Worm (Caenorhabditis elegans): ENCODE data around the gene rpl-3.

rpl-3 gene

DNA sequence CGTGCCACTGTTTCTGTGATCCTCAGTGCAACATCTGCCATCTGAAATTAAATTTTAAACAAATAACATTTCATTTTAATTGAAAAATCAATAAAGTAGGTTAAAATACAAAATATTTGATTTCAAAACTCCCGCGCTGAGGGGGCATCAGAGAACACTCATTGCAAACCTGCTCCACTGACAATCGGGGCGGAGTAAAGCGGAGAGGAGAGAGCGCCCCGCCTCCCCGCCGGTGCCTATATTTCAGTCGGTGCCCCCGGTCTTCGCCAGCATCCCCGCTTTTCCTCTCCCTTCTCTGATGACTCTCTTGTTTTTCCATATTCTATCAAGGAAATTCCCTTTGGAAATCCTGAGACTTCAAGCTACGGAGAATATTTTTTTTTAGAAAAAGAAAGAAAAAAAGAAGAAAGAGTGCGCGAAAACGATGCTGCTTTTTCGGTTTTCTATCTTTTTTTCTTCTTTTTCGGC, 4.7 kb upstream of the rpl-3 start, which contains the start of gene brc-1 (continued):
- TF ChIP-seq dmd-9 (GFP tag; IDR thresholded peaks at IDR 0.05) (peak; percentile 75), hmg-1.1 (GFP tag; IDR thresholded peaks at IDR 0.05) (peak; percentile 85), nhr-111 (GFP tag; optimal IDR thresholded peaks at IDR 0.05) (no peak), lsy-2 (tag; optimal IDR thresholded peaks at IDR 0.05) (peak; percentile 82 to 96), Y48G9A.11 (GFP tag; IDR thresholded peaks at IDR 0.05) (no peak), Y5F2A.4 (GFP tag; optimal IDR thresholded peaks at IDR 0.05) (no peak), unc-130 (GFP tag; optimal IDR thresholded peaks at IDR 0.05) (no peak), lir-3 (tag; optimal IDR thresholded peaks at IDR 0.05) (no peak), nhr-41 (GFP tag; IDR thresholded peaks at IDR 0.05) (no peak), F44E2.7 (GFP tag; IDR thresholded peaks at IDR 0.05) (no peak)

DNA sequence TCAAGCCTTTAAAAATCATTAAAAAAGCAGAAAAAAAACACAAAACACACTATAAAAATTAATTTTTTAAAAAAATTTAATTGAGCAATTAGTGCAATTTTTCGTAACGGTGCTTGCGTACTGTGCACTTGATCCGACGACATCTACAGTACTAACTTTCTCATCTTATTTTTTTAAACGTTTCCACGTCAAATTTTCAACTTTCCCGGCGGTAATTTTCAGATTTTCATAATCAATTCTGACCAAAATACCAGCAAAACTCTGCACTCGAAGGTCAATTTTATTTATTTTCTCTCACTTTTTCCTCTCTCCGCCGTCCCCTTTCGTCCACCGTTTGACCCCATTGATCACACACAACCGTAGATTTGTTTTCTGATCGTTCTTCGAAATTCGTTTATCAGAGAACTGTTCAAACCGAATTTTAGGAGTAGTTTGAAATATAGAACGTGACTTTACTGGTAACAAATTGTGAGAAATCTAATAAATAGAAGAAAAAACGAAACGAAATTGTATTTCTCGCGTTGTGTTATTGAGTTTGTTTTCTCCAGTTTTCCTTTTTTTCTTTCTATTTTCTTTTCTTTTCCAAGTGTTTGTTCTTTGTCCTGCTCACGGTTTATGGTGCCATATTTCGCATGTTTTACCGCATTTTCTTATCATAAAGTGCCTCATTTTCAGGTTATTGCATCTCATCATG, 3.7 kb upstream of the rpl-3 start, which contains the start of gene acs-19:
Gene acs-19, plus strand, starts transcription at position 676 of the 694 bp plus-strand sequence.
- TF ChIP-seq unc-62 (GFP tag; optimal IDR thresholded peaks at IDR 0.05 in 1 of 2) (no peak), unc-62 (tag; optimal IDR thresholded peaks at IDR 0.05) (no peak), vab-7 (GFP tag; IDR thresholded peaks at IDR 0.05) (no peak), cey-2 (tag; optimal IDR thresholded peaks at IDR 0.05; ENCODE audit: borderline replicate concordance, insufficient read depth) (no peak), hmg-1.1 (GFP tag; IDR thresholded peaks at IDR 0.05) (no peak), fos-1 (tag; optimal IDR thresholded peaks at IDR 0.05) (no peak), mxl-2 (GFP tag; conservative IDR thresholded peaks at IDR 0.05) (no peak), php-3 (GFP tag; IDR thresholded peaks at IDR 0.05) (no peak), hlh-30 (tag; optimal IDR thresholded peaks at IDR 0.05; ENCODE audit: insufficient read depth) (peak; percentile 1), Y48G9A.11 (GFP tag; IDR thresholded peaks at IDR 0.05) (0 out of 2 replicates have a peak, but pooled peaks have one; percentile 25), lin-15B (tag; optimal IDR thresholded peaks at IDR 0.05) (no peak), nhr-111 (GFP tag; optimal IDR thresholded peaks at IDR 0.05) (no peak), snpc-1.2 (GFP tag; IDR thresholded peaks at IDR 0.05) (no peak), mes-2 (tag; optimal IDR thresholded peaks at IDR 0.05; ENCODE audit: poor library complexity, severe bottlenecking) (no peak), ztf-7 (tag; optimal IDR thresholded peaks at IDR 0.05) (no peak), ceh-44 (GFP tag; IDR thresholded peaks at IDR 0.05) (no peak), gei-8 (GFP tag; optimal IDR thresholded peaks at IDR 0.05) (peak; percentile 7), ceh-82 (tag; optimal IDR thresholded peaks at IDR 0.05) (no peak), spr-3 (GFP tag; optimal IDR thresholded peaks at IDR 0.05) (no peak), daf-12 (tag; optimal IDR thresholded peaks at IDR 0.05) (no peak), tra-1 (GFP tag; IDR thresholded peaks at IDR 0.05) (no peak), unc-130 (GFP tag; optimal IDR thresholded peaks at IDR 0.05) (no peak), skn-1 (tag; optimal IDR thresholded peaks at IDR 0.05) (no peak), pha-4 (GFP tag; IDR thresholded peaks at IDR 0.05) (no peak), pha-4 (tag; optimal IDR thresholded peaks at IDR 0.05) (no peak), ZK546.5 (tag; optimal IDR thresholded peaks at IDR 0.05) (no peak), F10B5.3 (tag; optimal IDR thresholded peaks at IDR 0.05) (no peak), pqm-1 (tag; optimal IDR thresholded peaks at IDR 0.05) (no peak), ces-1 (GFP tag; optimal IDR thresholded peaks at IDR 0.05) (peak; percentile 87), Y75B8A.6 (GFP tag; IDR thresholded peaks at IDR 0.05) (no peak), nhr-237 (tag; optimal IDR thresholded peaks at IDR 0.05) (no peak), set-16 (GFP tag; IDR thresholded peaks at IDR 0.05) (no peak), nhr-41 (GFP tag; IDR thresholded peaks at IDR 0.05) (no peak), F49E8.2 (tag; optimal IDR thresholded peaks at IDR 0.05; ENCODE audit: borderline replicate concordance) (no peak), aha-1 (tag) (peak; percentile 95), attf-4 (tag; optimal IDR thresholded peaks at IDR 0.05) (no peak), ama-1 (optimal IDR thresholded peaks at IDR 0.05) (no peak), nhr-42 (GFP tag; IDR thresholded peaks at IDR 0.05) (no peak), F26F4.8 (GFP tag; conservative IDR thresholded peaks at IDR 0.05) (no peak), mep-1 (tag; optimal IDR thresholded peaks at IDR 0.05) (peak; percentile 29), ctbp-1 (GFP tag; IDR thresholded peaks at IDR 0.05) (no peak), nhr-48 (tag; optimal IDR thresholded peaks at IDR 0.05) (no peak), ceh-62 (tag; optimal IDR thresholded peaks at IDR 0.05) (no peak), unc-39 (tag; optimal IDR thresholded peaks at IDR 0.05) (no peak)
